Worm (Caenorhabditis elegans) whole organism, L1 larva: Measurements from ENCODE around the gene tag-325.

Experiments used
- ama-1 ChIP-seq: fragments of 150-350 bp; optimal IDR thresholded peaks from 2 replicates; lab custom pipeline; 2014
- dpl-1 ChIP-seq, 3 experiments: fragments of 150-350 bp in 2 of 3; sonication (generic microtip) in 1 of 3; optimal IDR thresholded peaks; 2 replicates each; lab custom pipeline; 2014 to 2017; ENCODE audit warnings: missing biosample characterization in 3 of 3, missing genetic modification characterization in 3 of 3, missing genetic modification reagents in 3 of 3
- egl-27 ChIP-seq, 2 experiments: fragments of 150-350 bp in 1 of 2; sonication (generic microtip); optimal IDR thresholded peaks; 3 replicates each; lab custom pipeline; 2017 to 2018; ENCODE audit warnings: missing biosample characterization in 2 of 2, missing genetic modification characterization in 2 of 2, missing genetic modification reagents in 2 of 2
- mep-1 ChIP-seq: fragments of 150-350 bp; optimal IDR thresholded peaks from 2 replicates; lab custom pipeline; 2014; ENCODE audit warnings: missing biosample characterization, missing genetic modification characterization
- nhr-77 ChIP-seq: fragments of 150-350 bp; optimal IDR thresholded peaks from 2 replicates; lab custom pipeline; 2014; ENCODE audit warnings: missing biosample characterization, missing genetic modification characterization
- tbx-2 ChIP-seq: sonication (generic microtip); optimal IDR thresholded peaks from 2 replicates; lab custom pipeline; 2016; ENCODE audit warnings: missing genetic modification characterization, missing compliant biosample characterization
- unc-62 ChIP-seq: fragments of 150-350 bp; optimal IDR thresholded peaks from 2 replicates; lab custom pipeline; 2014; ENCODE audit warnings: missing biosample characterization, missing genetic modification reagents, missing genetic modification characterization
- unc-98 ChIP-seq: fragments of 200-800 bp; sonication (Bioruptor generic); IDR thresholded peaks from 2 replicates; pipeline ENCODE4 v1.3.6; 2022; ENCODE audit warnings: missing genetic modification characterization, missing compliant biosample characterization
- zag-1 ChIP-seq: fragments of 150-350 bp; optimal IDR thresholded peaks from 2 replicates; lab custom pipeline; 2014; ENCODE audit warnings: missing biosample characterization, missing genetic modification characterization
- zip-4 ChIP-seq: fragments of 200-800 bp; sonication (Bioruptor generic); optimal IDR thresholded peaks from 2 replicates; lab custom pipeline; 2018; ENCODE audit warnings: mild to moderate bottlenecking, missing genetic modification characterization, moderate library complexity, missing compliant biosample characterization
- ztf-11 ChIP-seq, 2 experiments: sonication (generic microtip); optimal IDR thresholded peaks; 2 replicates each; lab custom pipeline; 2016 to 2017; ENCODE audit warnings: missing genetic modification characterization in 2 of 2, missing biosample characterization in 1 of 2, missing compliant biosample characterization in 1 of 2

- no peak for TF ChIP-seq nhr-77 (tag; lab: Kevin White, UChicago)
- TF ChIP-seq mep-1 (tag; lab: Kevin White, UChicago) = no peak
- TF ChIP-seq unc-98 (GFP tag; lab: Robert Waterston, UW) = no peak
- no peak for TF ChIP-seq unc-62
- no peak for TF ChIP-seq egl-27 (tag; optimal IDR thresholded peaks at IDR 0.05; lab: Kevin White, UChicago)
- no peak for TF ChIP-seq dpl-1 (GFP tag; optimal IDR thresholded peaks at IDR 0.05; lab: Kevin White, UChicago)
- no peak for TF ChIP-seq zip-4 (GFP tag; lab: Kevin White, UChicago)
- no peak for TF ChIP-seq ama-1 (lab: Kevin White, UChicago)
- TF ChIP-seq zag-1 (tag; lab: Kevin White, UChicago) = no peak
- no peak for TF ChIP-seq ztf-11 (tag; optimal IDR thresholded peaks at IDR 0.05; lab: Kevin White, UChicago)
- TF ChIP-seq tbx-2 (tag; lab: Kevin White, UChicago) = no peak
Observed at ce11 chrIII:4748666-4749065, 48.0 kb upstream of the tag-325 start.
